Worm (Caenorhabditis elegans): ENCODE measurements around the gene nspc-16.

- TF ChIP-seq snpc-4 (tag; optimal IDR thresholded peaks at IDR 0.05), result peak; percentile 54
- no peak for TF ChIP-seq sptf-1 (tag; optimal IDR thresholded peaks at IDR 0.05)
- no peak for TF ChIP-seq hpl-2 (GFP tag; optimal IDR thresholded peaks at IDR 0.05)
- TF ChIP-seq ama-1 (optimal IDR thresholded peaks at IDR 0.05), result peak; percentile 74
These were observed 33.4 kb upstream of the nspc-16 start, which contains the start of gene his-24 for ce11 chrX:14489945-14490344.
